Worm (Caenorhabditis elegans): ENCODE measurements around the gene C17B7.4.
"Not testable (repeated sequence)": the region's sequence is repeated elsewhere in the genome, so short reads cannot be mapped to it uniquely, and the experiment has no call there.

The C17B7.4 gene

ce11 chrV:3361633-3362032 lies 22.5 kb downstream of the C17B7.4 start:
- TF ChIP-seq zip-5 (tag; optimal IDR thresholded peaks at IDR 0.05) = no peak
- no peak for TF ChIP-seq ahr-1 (tag; optimal IDR thresholded peaks at IDR 0.05)
- TF ChIP-seq ceh-45 (GFP tag; IDR thresholded peaks at IDR 0.05) = no peak
- TF ChIP-seq ref-2 (tag; optimal IDR thresholded peaks at IDR 0.05) = no peak
- no peak for TF ChIP-seq fkh-6 (tag; optimal IDR thresholded peaks at IDR 0.05)
- no peak for TF ChIP-seq K02D7.2 (tag; optimal IDR thresholded peaks at IDR 0.05)
- TF ChIP-seq gmeb-2 (tag; optimal IDR thresholded peaks at IDR 0.05) = no peak
- no peak for TF ChIP-seq ztf-16 (tag; optimal IDR thresholded peaks at IDR 0.05)
- no peak for TF ChIP-seq odd-2 (tag; optimal IDR thresholded peaks at IDR 0.05)
- no peak for TF ChIP-seq elt-4 (tag; optimal IDR thresholded peaks at IDR 0.05)
- TF ChIP-seq pqm-1 (tag; optimal IDR thresholded peaks at IDR 0.05) = no peak
- no peak for TF ChIP-seq madf-2 (tag; optimal IDR thresholded peaks at IDR 0.05)
- TF ChIP-seq pax-1 (tag; optimal IDR thresholded peaks at IDR 0.05) = no peak
- no peak for TF ChIP-seq fax-1 (tag; optimal IDR thresholded peaks at IDR 0.05)
- TF ChIP-seq sox-4 (tag; optimal IDR thresholded peaks at IDR 0.05) = no peak
- no peak for TF ChIP-seq hlh-15 (tag; optimal IDR thresholded peaks at IDR 0.05)
- no peak for TF ChIP-seq hlh-13 (GFP tag; optimal IDR thresholded peaks at IDR 0.05)
- TF ChIP-seq ets-4 (tag; optimal IDR thresholded peaks at IDR 0.05) = no peak
- no peak for TF ChIP-seq C38D4.7 (GFP tag; optimal IDR thresholded peaks at IDR 0.05)

- TF ChIP-seq F13H6.1 (tag; optimal IDR thresholded peaks at IDR 0.05) = no peak
- no peak for TF ChIP-seq zip-5 (tag; optimal IDR thresholded peaks at IDR 0.05)
- TF ChIP-seq hlh-30 (tag; optimal IDR thresholded peaks at IDR 0.05; ENCODE audit: insufficient read depth) = no peak
- no peak for TF ChIP-seq sox-2 (GFP tag; IDR thresholded peaks at IDR 0.05)
- TF ChIP-seq hlh-13 (GFP tag; optimal IDR thresholded peaks at IDR 0.05) = no peak
- no peak for TF ChIP-seq eyg-1 (tag; optimal IDR thresholded peaks at IDR 0.05)
- TF ChIP-seq K09A11.1 (tag; optimal IDR thresholded peaks at IDR 0.05; ENCODE audit: insufficient read depth) = no peak
- TF ChIP-seq ceh-31 (tag; optimal IDR thresholded peaks at IDR 0.05) = no peak
These were observed 23.4 kb downstream of the C17B7.4 start, which contains the start of gene C04E12.4 for ce11 chrV:3362475-3362874. TSS of gene C04E12.4 (plus strand) at chrV:3362775.

- TF ChIP-seq sox-2 (GFP tag; IDR thresholded peaks at IDR 0.05); ztf-16 (tag; optimal IDR thresholded peaks at IDR 0.05); gmeb-2 (tag; optimal IDR thresholded peaks at IDR 0.05): not testable (repeated sequence)
These were observed 28.7 kb downstream of the C17B7.4 start, which contains the start of gene C04E12.2 for ce11 chrV:3367773-3368172. TSS of gene C04E12.2 (plus strand) at chrV:3368073.

- TF ChIP-seq ceh-18 (tag; optimal IDR thresholded peaks at IDR 0.05) (no peak), pros-1 (tag; optimal IDR thresholded peaks at IDR 0.05) (no peak), sox-4 (tag; optimal IDR thresholded peaks at IDR 0.05) (no peak), hlh-8 (tag; optimal IDR thresholded peaks at IDR 0.05) (no peak)
These were observed 33.6 kb downstream of the C17B7.4 start, which contains the start of gene srx-121 for ce11 chrV:3372673-3373072. TSS of gene srx-121 (minus strand) at chrV:3372773.

- no peak for TF ChIP-seq nhr-232 (tag; optimal IDR thresholded peaks at IDR 0.05)
- no peak for TF ChIP-seq ahr-1 (tag; optimal IDR thresholded peaks at IDR 0.05)
- TF ChIP-seq fkh-10 (GFP tag; optimal IDR thresholded peaks at IDR 0.05) = no peak
- no peak for TF ChIP-seq ceh-9 (tag; optimal IDR thresholded peaks at IDR 0.05)
- no peak for TF ChIP-seq hlh-6 (tag; optimal IDR thresholded peaks at IDR 0.05)
- TF ChIP-seq nfya-1 (tag; optimal IDR thresholded peaks at IDR 0.05) = no peak
- TF ChIP-seq dmd-4 (tag; optimal IDR thresholded peaks at IDR 0.05; ENCODE audit: borderline replicate concordance) = no peak
- TF ChIP-seq pax-1 (tag; optimal IDR thresholded peaks at IDR 0.05) = no peak
- no peak for TF ChIP-seq lim-6 (tag; optimal IDR thresholded peaks at IDR 0.05)
- TF ChIP-seq hlh-15 (tag; optimal IDR thresholded peaks at IDR 0.05) = no peak
- no peak for TF ChIP-seq elt-4 (tag; optimal IDR thresholded peaks at IDR 0.05)
- TF ChIP-seq tbx-7 (tag; optimal IDR thresholded peaks at IDR 0.05) = no peak
- no peak for TF ChIP-seq sox-2 (GFP tag; IDR thresholded peaks at IDR 0.05)
- TF ChIP-seq fax-1 (tag; optimal IDR thresholded peaks at IDR 0.05) = no peak
- no peak for TF ChIP-seq ceh-19 (GFP tag; optimal IDR thresholded peaks at IDR 0.05)
- no peak for TF ChIP-seq odd-2 (tag; optimal IDR thresholded peaks at IDR 0.05)
These were observed 37.9 kb downstream of the C17B7.4 start, which contains the start of gene srbc-2 for ce11 chrV:3376973-3377372. TSS of gene srbc-2 (minus strand) at chrV:3377073.
